Comparison of ENCODE assay signal across 1 fruit fly cellular context in the genomic region with DNA sequence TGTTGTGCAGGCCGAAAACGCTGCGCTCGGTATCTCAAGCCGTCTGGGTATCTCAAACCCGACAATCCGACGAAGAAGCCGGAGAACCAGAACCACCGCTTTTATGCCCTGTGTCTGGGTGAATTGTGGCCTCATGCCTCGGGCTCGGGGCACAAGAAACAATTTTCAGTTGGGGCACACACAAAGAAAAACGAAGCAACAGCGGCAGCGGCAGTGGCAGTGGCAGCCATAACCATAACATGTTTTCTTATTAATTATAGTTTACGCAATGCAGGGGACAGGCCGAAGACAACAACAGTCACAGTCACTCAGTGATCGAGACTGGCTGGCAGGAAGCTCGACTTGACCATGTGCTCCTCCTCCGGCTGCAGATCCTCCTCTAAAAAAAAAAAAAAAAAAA.
TF ChIP-seq lines count a peak whose summit lies in the region.

No protein-coding gene starts in this region.

TF ChIP-seq in whole organism, prepupa, 60 proteins besides CTCF, POLR2A, EP300 and RAD21 (continued from another document):
- TF ChIP-seq Gug (GFP tag; IDR thresholded peaks at IDR 0.05; lab: Robert Waterston, UW) (no peak), Hr39 (GFP tag; optimal IDR thresholded peaks at IDR 0.05; lab: Kevin White, UChicago) (no peak), net (GFP tag; optimal IDR thresholded peaks at IDR 0.05; lab: Kevin White, UChicago) (no peak), Sox102F (GFP tag; optimal IDR thresholded peaks at IDR 0.05; lab: Kevin White, UChicago) (peak; percentile 31), cyc (GFP tag; optimal IDR thresholded peaks at IDR 0.05; lab: Kevin White, UChicago) (no peak), CG11902 (GFP tag; optimal IDR thresholded peaks at IDR 0.05; lab: Kevin White, UChicago) (no peak), ss (GFP tag; optimal IDR thresholded peaks at IDR 0.05; lab: Kevin White, UChicago) (peak; percentile 17 to 45), fkh (GFP tag; optimal IDR thresholded peaks at IDR 0.05; lab: Kevin White, UChicago) (no peak), topi (GFP tag; optimal IDR thresholded peaks at IDR 0.05; lab: Kevin White, UChicago) (no peak), CG11294 (GFP tag; IDR thresholded peaks at IDR 0.05; lab: Robert Waterston, UW) (no peak), Hr4 (GFP tag; optimal IDR thresholded peaks at IDR 0.05; lab: Kevin White, UChicago) (no peak), CG6792 (GFP tag; optimal IDR thresholded peaks at IDR 0.05; lab: Kevin White, UChicago) (no peak), CG6276 (GFP tag; optimal IDR thresholded peaks at IDR 0.05; lab: Kevin White, UChicago) (no peak), vri (GFP tag; optimal IDR thresholded peaks at IDR 0.05; lab: Kevin White, UChicago) (peak; percentile 14), pdm3 (GFP tag; optimal IDR thresholded peaks at IDR 0.05; lab: Kevin White, UChicago) (no peak), esn (GFP tag; optimal IDR thresholded peaks at IDR 0.05; lab: Kevin White, UChicago) (no peak), fd85E (GFP tag; optimal IDR thresholded peaks at IDR 0.05; lab: Kevin White, UChicago) (no peak), CG31627 (GFP tag; optimal IDR thresholded peaks at IDR 0.05; lab: Kevin White, UChicago) (no peak), CG3032 (tag; optimal IDR thresholded peaks at IDR 0.05; lab: Kevin White, UChicago) (no peak), CG32006 (GFP tag; optimal IDR thresholded peaks at IDR 0.05; lab: Kevin White, UChicago) (no peak), Sox14 (GFP tag; optimal IDR thresholded peaks at IDR 0.05; lab: Kevin White, UChicago) (no peak), Ets21C (GFP tag; optimal IDR thresholded peaks at IDR 0.05; lab: Kevin White, UChicago) (no peak)
